Worm (Caenorhabditis elegans) whole organism, young adult: Measurements from ENCODE around the gene T26C5.3.

ENCODE experiments used
- F52B5.7 ChIP-seq: sonication (generic microtip); optimal IDR thresholded peaks from 2 replicates; lab custom pipeline; 2016; ENCODE audit warnings: mild to moderate bottlenecking, missing genetic modification characterization, missing compliant biosample characterization
- F57A8.1 ChIP-seq: fragments of 200-800 bp; sonication (Bioruptor generic); optimal IDR thresholded peaks from 2 replicates; lab custom pipeline; 2018; ENCODE audit warnings: mild to moderate bottlenecking, missing genetic modification characterization, moderate library complexity, missing compliant biosample characterization
- ama-1 ChIP-seq, 3 experiments: fragments of 150-350 bp in 1 of 3; sonication (generic microtip) in 2 of 3; optimal IDR thresholded peaks; 2 replicates each; lab custom pipeline; 2014 to 2018; ENCODE audit warnings: missing biosample characterization in 2 of 3, missing genetic modification characterization in 2 of 3, missing genetic modification reagents in 2 of 3
- aptf-2 ChIP-seq: fragments of 200-800 bp; sonication (Bioruptor generic); conservative IDR thresholded peaks from 2 replicates; pipeline ENCODE4 v1.3.6; 2022; ENCODE audit warnings: missing genetic modification reagents, missing genetic modification characterization, missing compliant biosample characterization
- attf-5 ChIP-seq: fragments of 200-800 bp; sonication (Bioruptor generic); optimal IDR thresholded peaks from 2 replicates; lab custom pipeline; 2018; ENCODE audit warnings: mild to moderate bottlenecking, missing genetic modification characterization, missing compliant biosample characterization
- him-1 ChIP-seq: sonication (generic microtip); optimal IDR thresholded peaks from 2 replicates; lab custom pipeline; 2016; ENCODE audit warnings: missing genotype, missing genetic modification reagents, missing genetic modification characterization, missing compliant biosample characterization
- madf-3 ChIP-seq: fragments of 200-800 bp; sonication (Bioruptor generic); IDR thresholded peaks from 2 replicates; pipeline ENCODE4 v1.3.6; 2022; ENCODE audit warnings: missing genetic modification reagents, missing genetic modification characterization, missing compliant biosample characterization
- nhr-120 ChIP-seq: fragments of 200-800 bp; sonication (Bioruptor generic); IDR thresholded peaks from 2 replicates; pipeline ENCODE4 v1.3.6; 2022; ENCODE audit warnings: missing genetic modification characterization, missing compliant biosample characterization
- unc-62 ChIP-seq: fragments of 150-350 bp; optimal IDR thresholded peaks from 2 replicates; lab custom pipeline; 2014; ENCODE audit warnings: missing biosample characterization, missing genetic modification reagents, missing genetic modification characterization

DNA sequence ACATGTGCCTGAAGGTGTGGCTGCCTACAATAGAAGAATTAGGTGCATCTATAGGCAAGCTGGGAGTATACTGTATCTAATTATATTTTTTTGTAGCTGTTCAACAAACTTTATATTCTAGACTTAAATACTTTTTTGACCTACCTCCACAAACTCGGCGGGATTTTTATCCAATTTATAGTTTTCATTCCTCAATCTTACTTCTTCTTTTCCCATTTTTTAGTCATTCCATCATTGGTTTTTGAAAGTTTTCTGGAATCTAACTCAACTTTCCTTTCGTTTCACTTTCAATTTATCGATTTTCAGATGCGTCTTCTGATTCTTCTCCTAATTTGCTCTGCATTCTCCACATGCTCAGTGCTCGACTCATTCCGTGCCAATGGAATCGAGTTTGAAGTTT is 33.2 kb downstream of the T26C5.3 start, which contains the start of gene C01G6.3:
- no peak for TF ChIP-seq nhr-120
- TF ChIP-seq F52B5.7 (tag; lab: Kevin White, UChicago) = no peak
- no peak for TF ChIP-seq madf-3 (GFP tag; lab: Robert Waterston, UW)
- TF ChIP-seq him-1 = no peak
- TF ChIP-seq ama-1 (optimal IDR thresholded peaks at IDR 0.05; lab: Kevin White, UChicago) = no peak
- no peak for TF ChIP-seq ama-1 (GFP tag; optimal IDR thresholded peaks at IDR 0.05; lab: Kevin White, UChicago)
- TF ChIP-seq aptf-2 = no peak
- no peak for TF ChIP-seq unc-62
- no peak for TF ChIP-seq F57A8.1
- TF ChIP-seq attf-5 (GFP tag; lab: Kevin White, UChicago) = no peak
